Worm (Caenorhabditis elegans) whole organism, young adult: ENCODE results near the gene F53F8.5.

Source experiments
- B0019.2 ChIP-seq: fragments of 200-800 bp; sonication (Bioruptor generic); conservative IDR thresholded peaks from 2 replicates; pipeline ENCODE4 v1.3.6; 2022; ENCODE audit warnings: missing genetic modification reagents, missing genetic modification characterization, missing compliant biosample characterization
- B0336.3 ChIP-seq: fragments of 200-800 bp; sonication (Bioruptor generic); IDR thresholded peaks from 2 replicates; pipeline ENCODE4 v1.3.6; 2022; ENCODE audit warnings: missing genetic modification characterization, missing compliant biosample characterization
- C17E4.6 ChIP-seq: fragments of 200-800 bp; sonication (Bioruptor generic); IDR thresholded peaks from 2 replicates; pipeline ENCODE4 v1.3.6; 2022; ENCODE audit warnings: missing genetic modification reagents, missing genetic modification characterization, missing compliant biosample characterization
- F22D6.2 ChIP-seq: sonication (generic microtip); optimal IDR thresholded peaks from 2 replicates; lab custom pipeline; 2016; ENCODE audit warnings: mild to moderate bottlenecking, missing genetic modification characterization, missing compliant biosample characterization
- F23B12.7 ChIP-seq: sonication (generic microtip); optimal IDR thresholded peaks from 2 replicates; lab custom pipeline; 2017; ENCODE audit warnings: missing genetic modification characterization, mild to moderate bottlenecking, missing compliant biosample characterization, antibody characterized with exemption, moderate library complexity; ENCODE audit not compliant: insufficient read depth
- T07F8.4 ChIP-seq: sonication (generic microtip); optimal IDR thresholded peaks from 2 replicates; lab custom pipeline; 2016; ENCODE audit warnings: mild to moderate bottlenecking, missing genetic modification characterization, moderate library complexity, missing compliant biosample characterization
- T26A5.8 ChIP-seq: sonication (generic microtip); optimal IDR thresholded peaks from 2 replicates; lab custom pipeline; 2016; ENCODE audit warnings: missing genetic modification characterization, missing compliant biosample characterization
- Y67H2A.10 ChIP-seq: fragments of 200-800 bp; sonication (Bioruptor generic); conservative IDR thresholded peaks from 2 replicates; pipeline ENCODE4 v1.3.6; 2022; ENCODE audit warnings: missing genetic modification reagents, missing genetic modification characterization, missing compliant biosample characterization
- ZK185.1 ChIP-seq: sonication (generic microtip); optimal IDR thresholded peaks from 2 replicates; lab custom pipeline; 2016; ENCODE audit warnings: mild to moderate bottlenecking, missing genetic modification characterization, missing compliant biosample characterization; ENCODE audit not compliant: poor library complexity, severe bottlenecking
- aptf-2 ChIP-seq: fragments of 200-800 bp; sonication (Bioruptor generic); conservative IDR thresholded peaks from 2 replicates; pipeline ENCODE4 v1.3.6; 2022; ENCODE audit warnings: missing genetic modification reagents, missing genetic modification characterization, missing compliant biosample characterization
- athp-1 ChIP-seq: sonication (generic microtip); optimal IDR thresholded peaks from 2 replicates; lab custom pipeline; 2017; ENCODE audit warnings: mild to moderate bottlenecking, missing genetic modification characterization, missing compliant biosample characterization
- attf-3 ChIP-seq: fragments of 200-800 bp; sonication (Bioruptor generic); conservative IDR thresholded peaks from 2 replicates; pipeline ENCODE4 v1.3.6; 2022; ENCODE audit warnings: missing genetic modification reagents, missing genetic modification characterization, missing compliant biosample characterization
- attf-5 ChIP-seq: fragments of 200-800 bp; sonication (Bioruptor generic); optimal IDR thresholded peaks from 2 replicates; lab custom pipeline; 2018; ENCODE audit warnings: mild to moderate bottlenecking, missing genetic modification characterization, missing compliant biosample characterization
- attf-6 ChIP-seq: fragments of 200-800 bp; sonication (Bioruptor generic); IDR thresholded peaks from 2 replicates; pipeline ENCODE4 v1.3.6; 2022; ENCODE audit warnings: missing genetic modification reagents, missing genetic modification characterization, missing compliant biosample characterization
- cebp-1 ChIP-seq, 2 experiments: fragments of 200-800 bp in 1 of 2; sonication (Bioruptor generic) in 1 of 2; sonication (generic microtip) in 1 of 2; IDR thresholded peaks in 1 of 2; optimal IDR thresholded peaks in 1 of 2; 2 replicates each; pipeline versions ENCODE4 v1.3.6 to Lab custom; 2017 to 2022; ENCODE audit warnings: missing compliant biosample characterization in 2 of 2, missing genetic modification characterization in 2 of 2, mild to moderate bottlenecking in 1 of 2, missing genetic modification reagents in 1 of 2, moderate library complexity in 1 of 2
- cebp-2 ChIP-seq: fragments of 200-800 bp; sonication (Bioruptor generic); IDR thresholded peaks from 2 replicates; pipeline ENCODE4 v1.3.6; 2022; ENCODE audit warnings: missing genetic modification characterization, missing compliant biosample characterization
- ceh-58 ChIP-seq: fragments of 200-800 bp; sonication (Bioruptor generic); IDR thresholded peaks from 2 replicates; pipeline ENCODE4 v1.3.6; 2022; ENCODE audit warnings: missing genetic modification characterization, missing compliant biosample characterization
- dox-1 ChIP-seq: fragments of 200-800 bp; sonication (Bioruptor generic); IDR thresholded peaks from 2 replicates; pipeline ENCODE4 v1.3.6; 2022; ENCODE audit warnings: missing genetic modification reagents, missing genetic modification characterization, missing compliant biosample characterization
- dpl-1 ChIP-seq: fragments of 150-350 bp; optimal IDR thresholded peaks from 2 replicates; lab custom pipeline; 2014; ENCODE audit warnings: missing biosample characterization, missing genetic modification reagents, missing genetic modification characterization
- egl-44 ChIP-seq: fragments of 200-800 bp; sonication (Bioruptor generic); IDR thresholded peaks from 2 replicates; pipeline ENCODE4 v1.3.6; 2022; ENCODE audit warnings: missing genetic modification reagents, missing genetic modification characterization, missing compliant biosample characterization
- fkh-3 ChIP-seq: sonication (generic microtip); optimal IDR thresholded peaks from 2 replicates; lab custom pipeline; 2016; ENCODE audit warnings: mild to moderate bottlenecking, missing genetic modification characterization, missing compliant biosample characterization
- hlh-26 ChIP-seq: fragments of 200-800 bp; sonication (Bioruptor generic); conservative IDR thresholded peaks from 2 replicates; pipeline ENCODE4 v1.3.6; 2022; ENCODE audit warnings: missing genetic modification reagents, missing genetic modification characterization, missing compliant biosample characterization
- hmg-1.2 ChIP-seq: fragments of 200-800 bp; sonication (Bioruptor generic); IDR thresholded peaks from 2 replicates; pipeline ENCODE4 v1.3.6; 2022; ENCODE audit warnings: missing genetic modification reagents, missing genetic modification characterization, missing compliant biosample characterization
- hmg-20 ChIP-seq: fragments of 200-800 bp; sonication (Bioruptor generic); IDR thresholded peaks from 2 replicates; pipeline ENCODE4 v1.3.6; 2022; ENCODE audit warnings: missing genetic modification reagents, missing genetic modification characterization, missing compliant biosample characterization
- hsf-1 ChIP-seq: fragments of 200-800 bp; sonication (Bioruptor generic); IDR thresholded peaks from 2 replicates; pipeline ENCODE4 v1.3.6; 2022; ENCODE audit warnings: missing genetic modification reagents, missing genetic modification characterization, missing compliant biosample characterization
- let-607 ChIP-seq, 2 experiments: fragments of 200-800 bp in 1 of 2; sonication (Bioruptor generic) in 1 of 2; sonication (generic microtip) in 1 of 2; optimal IDR thresholded peaks; 2 replicates each; lab custom pipeline; 2016 to 2018; ENCODE audit warnings: mild to moderate bottlenecking in 2 of 2, missing compliant biosample characterization in 2 of 2, missing genetic modification characterization in 2 of 2, moderate library complexity in 2 of 2, missing genotype in 1 of 2
- lin-54 ChIP-seq: fragments of 200-800 bp; sonication (Bioruptor generic); optimal IDR thresholded peaks from 2 replicates; lab custom pipeline; 2018; ENCODE audit warnings: mild to moderate bottlenecking, missing genetic modification characterization, missing compliant biosample characterization
- madf-6 ChIP-seq: fragments of 200-800 bp; sonication (Bioruptor generic); IDR thresholded peaks from 2 replicates; pipeline ENCODE4 v1.3.6; 2022; ENCODE audit warnings: missing genetic modification reagents, missing genetic modification characterization, missing compliant biosample characterization
- madf-8 ChIP-seq: fragments of 200-800 bp; sonication (Bioruptor generic); conservative IDR thresholded peaks from 2 replicates; pipeline ENCODE4 v1.3.6; 2022; ENCODE audit warnings: missing genetic modification reagents, missing genetic modification characterization, missing compliant biosample characterization
- mcd-1 ChIP-seq: fragments of 200-800 bp; sonication (Bioruptor generic); IDR thresholded peaks from 2 replicates; pipeline ENCODE4 v1.3.6; 2022; ENCODE audit warnings: missing genetic modification reagents, missing genetic modification characterization, missing compliant biosample characterization
- nfya-1 ChIP-seq: sonication (generic microtip); optimal IDR thresholded peaks from 2 replicates; lab custom pipeline; 2017; ENCODE audit warnings: antibody characterized with exemption, missing compliant biosample characterization, missing genetic modification characterization, borderline replicate concordance; ENCODE audit not compliant: insufficient read depth
- nfyb-1 ChIP-seq: fragments of 200-800 bp; sonication (Bioruptor generic); IDR thresholded peaks from 2 replicates; pipeline ENCODE4 v1.3.6; 2022; ENCODE audit warnings: missing genetic modification reagents, missing genetic modification characterization, missing compliant biosample characterization
- nhr-90 ChIP-seq: sonication (generic microtip); optimal IDR thresholded peaks from 2 replicates; lab custom pipeline; 2016; ENCODE audit warnings: missing genotype, mild to moderate bottlenecking, missing genetic modification characterization, missing compliant biosample characterization
- pha-4 ChIP-seq: fragments of 150-350 bp; sonication (generic microtip); optimal IDR thresholded peaks from 2 replicates; lab custom pipeline; 2014; ENCODE audit warnings: missing biosample characterization, missing genetic modification reagents, missing genetic modification characterization
- rcor-1 ChIP-seq: fragments of 200-800 bp; sonication (Bioruptor generic); IDR thresholded peaks from 2 replicates; pipeline ENCODE4 v1.3.6; 2022; ENCODE audit warnings: missing genetic modification reagents, missing genetic modification characterization, missing compliant biosample characterization
- sea-2 ChIP-seq: fragments of 200-800 bp; sonication (Bioruptor generic); IDR thresholded peaks from 2 replicates; pipeline ENCODE4 v1.3.6; 2022; ENCODE audit warnings: missing genetic modification characterization, missing compliant biosample characterization
- snpc-1.1 ChIP-seq: sonication (generic microtip); optimal IDR thresholded peaks from 2 replicates; lab custom pipeline; 2017; ENCODE audit warnings: missing genetic modification characterization, mild to moderate bottlenecking, missing compliant biosample characterization, antibody characterized with exemption, moderate library complexity, missing genotype, missing genetic modification reagents; ENCODE audit not compliant: insufficient read depth
- snpc-3.4 ChIP-seq: sonication (generic microtip); optimal IDR thresholded peaks from 2 replicates; lab custom pipeline; 2017; ENCODE audit warnings: missing genetic modification characterization, mild to moderate bottlenecking, missing compliant biosample characterization, antibody characterized with exemption, moderate library complexity, missing genotype, missing genetic modification reagents
- snpc-4 ChIP-seq, 5 experiments: fragments of 150-350 bp in 1 of 5; sonication (generic microtip) in 4 of 5; optimal IDR thresholded peaks; 2 replicates each; lab custom pipeline; 2014 to 2018; ENCODE audit warnings: missing genetic modification characterization in 5 of 5, missing biosample characterization in 3 of 5, antibody characterized with exemption in 2 of 5, mild to moderate bottlenecking in 2 of 5, missing compliant biosample characterization in 2 of 5, missing genotype in 2 of 5, moderate library complexity in 2 of 5, missing genetic modification reagents in 1 of 5
- tbp1 ChIP-seq: fragments of 200-800 bp; sonication (Bioruptor generic); optimal IDR thresholded peaks from 2 replicates; lab custom pipeline; 2018; ENCODE audit warnings: mild to moderate bottlenecking, missing genetic modification characterization, missing compliant biosample characterization
- unc-130 ChIP-seq: sonication (generic microtip); optimal IDR thresholded peaks from 2 replicates; lab custom pipeline; 2016; ENCODE audit warnings: missing genetic modification reagents, missing genetic modification characterization, missing compliant biosample characterization
- zfh-2 ChIP-seq: fragments of 200-800 bp; sonication (Bioruptor generic); conservative IDR thresholded peaks from 2 replicates; pipeline ENCODE4 v1.3.6; 2022; ENCODE audit warnings: missing genetic modification reagents, missing genetic modification characterization, missing compliant biosample characterization
- ztf-26 ChIP-seq: sonication (generic microtip); optimal IDR thresholded peaks from 2 replicates; lab custom pipeline; 2017; ENCODE audit warnings: missing genetic modification characterization, missing compliant biosample characterization

The F53F8.5 gene

DNA sequence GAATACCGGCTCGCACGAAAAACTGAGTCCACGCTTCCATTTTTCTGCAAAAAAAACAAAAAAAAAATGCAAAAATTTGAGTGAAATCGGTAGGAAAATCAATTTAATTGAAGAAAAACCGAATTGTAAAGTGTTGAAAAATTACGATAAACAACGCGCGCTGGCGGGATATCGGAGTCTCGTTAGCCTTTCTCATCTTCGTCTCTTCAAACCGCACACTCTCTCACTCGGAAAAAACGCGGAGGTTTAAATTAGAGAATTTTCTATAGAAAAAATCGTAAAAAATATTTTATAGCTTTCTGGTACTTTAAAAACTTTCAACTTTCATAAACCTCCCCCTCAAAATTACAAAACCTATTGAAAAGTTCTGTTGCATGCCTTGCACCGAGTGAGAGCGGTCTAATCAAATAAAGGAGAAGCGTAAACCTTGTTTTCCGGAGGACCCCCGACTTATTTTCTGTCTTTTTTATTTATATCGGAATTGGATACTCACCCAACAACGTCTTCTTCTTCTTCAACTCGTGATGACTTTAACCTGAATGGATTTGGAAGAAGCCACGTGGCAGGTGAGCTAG lies at the start of gene F53F8.5, which contains the start of gene F53F8.6 (continued):
- TF ChIP-seq cebp-1 (GFP tag; IDR thresholded peaks at IDR 0.05; lab: Robert Waterston, UW) (no peak), cebp-1 (tag; optimal IDR thresholded peaks at IDR 0.05; lab: Kevin White, UChicago) (peak; percentile 11), B0019.2 (no peak), lin-54 (GFP tag; lab: Kevin White, UChicago) (peak; percentile 49), dpl-1 (GFP tag; lab: Kevin White, UChicago) (no peak), T07F8.4 (tag; lab: Kevin White, UChicago) (no peak), nfya-1 (tag; lab: Kevin White, UChicago) (no peak), zfh-2 (GFP tag; lab: Robert Waterston, UW) (no peak), athp-1 (no peak)

DNA sequence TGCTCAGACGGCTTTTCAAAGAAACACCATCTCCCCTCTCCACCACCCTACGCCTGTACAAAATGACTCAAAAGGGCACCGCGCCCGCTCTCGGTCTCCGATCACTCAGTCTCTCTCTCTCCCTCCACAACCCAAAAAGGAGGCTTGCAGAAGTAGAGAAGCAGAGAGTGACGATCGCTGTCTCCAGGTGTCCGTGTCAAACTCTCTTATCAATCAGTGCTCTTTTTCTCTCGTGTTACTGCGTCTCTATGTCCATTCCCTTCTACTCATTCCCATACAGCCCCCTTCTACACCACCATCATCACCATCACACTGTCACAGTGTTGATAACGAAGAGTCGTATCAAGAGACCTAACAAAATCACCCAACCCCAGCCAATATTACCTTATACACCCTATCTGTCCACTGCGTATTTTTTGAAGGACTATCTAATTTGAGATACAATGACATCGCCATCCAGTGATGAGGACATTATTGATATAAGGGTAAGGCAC lies 48.8 kb upstream of the F53F8.5 start, which contains the start of gene pha-4:
TSS of gene pha-4 (plus strand) at position 444 of the 494 bp plus-strand sequence.
- TF ChIP-seq ZK185.1 (tag; lab: Kevin White, UChicago) (no peak), nfyb-1 (no peak), F23B12.7 (tag; lab: Kevin White, UChicago) (no peak), Y67H2A.10 (no peak), cebp-1 (GFP tag; IDR thresholded peaks at IDR 0.05; lab: Robert Waterston, UW) (no peak), cebp-1 (tag; optimal IDR thresholded peaks at IDR 0.05; lab: Kevin White, UChicago) (peak; percentile 0), ztf-26 (tag; lab: Kevin White, UChicago) (no peak), madf-6 (GFP tag; lab: Robert Waterston, UW) (no peak), B0336.3 (no peak), nhr-90 (tag; lab: Kevin White, UChicago) (no peak), C17E4.6 (GFP tag; lab: Robert Waterston, UW) (no peak), cebp-2 (GFP tag; lab: Robert Waterston, UW) (no peak), F22D6.2 (tag; lab: Kevin White, UChicago) (no peak), attf-6 (no peak), snpc-3.4 (tag; lab: Kevin White, UChicago) (no peak), hmg-20 (GFP tag; lab: Robert Waterston, UW) (0 out of 2 replicates have a peak, but pooled peaks have one; percentile 19), aptf-2 (GFP tag; lab: Robert Waterston, UW) (no peak), ceh-58 (GFP tag; lab: Robert Waterston, UW) (no peak), rcor-1 (GFP tag; lab: Robert Waterston, UW) (no peak), tbp1 (GFP tag; lab: Kevin White, UChicago) (no peak), hlh-26 (GFP tag; lab: Robert Waterston, UW) (no peak), egl-44 (GFP tag; lab: Robert Waterston, UW) (0 out of 2 replicates have a peak, but pooled peaks have one; percentile 16), T07F8.4 (tag; lab: Kevin White, UChicago) (no peak), hmg-1.2 (GFP tag; lab: Robert Waterston, UW) (peak; percentile 32; the same call in 1 of the 2 replicates), attf-3 (GFP tag; lab: Robert Waterston, UW) (no peak), unc-130 (GFP tag; lab: Kevin White, UChicago) (no peak), T26A5.8 (no peak), snpc-1.1 (tag; lab: Kevin White, UChicago) (no peak), attf-5 (peak; percentile 15), let-607 (tag; optimal IDR thresholded peaks at IDR 0.05; lab: Kevin White, UChicago) (peak in 1 of 2 experiments; percentile 18), madf-8 (GFP tag; lab: Robert Waterston, UW) (no peak), fkh-3 (tag; lab: Kevin White, UChicago) (no peak), hsf-1 (GFP tag; lab: Robert Waterston, UW) (no peak), dox-1 (GFP tag; lab: Robert Waterston, UW) (peak; percentile 76), pha-4 (tag; lab: Kevin White, UChicago) (peak; percentile 82), snpc-4 (GFP tag; optimal IDR thresholded peaks at IDR 0.05; lab: Kevin White, UChicago) (no peak), snpc-4 (tag; optimal IDR thresholded peaks at IDR 0.05; lab: Kevin White, UChicago) (no peak), mcd-1 (GFP tag; lab: Robert Waterston, UW) (no peak), sea-2 (GFP tag; lab: Robert Waterston, UW) (no peak), zfh-2 (GFP tag; lab: Robert Waterston, UW) (peak; percentile 68)
